Worm (Caenorhabditis elegans) whole organism, late embryonic: ENCODE results near the gene C27F2.10.

ENCODE experiments used
- C08G9.2 ChIP-seq: sonication (generic microtip); optimal IDR thresholded peaks from 2 replicates; lab custom pipeline; 2016; ENCODE audit warnings: mild to moderate bottlenecking, missing genetic modification characterization, moderate library complexity, missing compliant biosample characterization
- F13H6.1 ChIP-seq: sonication (generic microtip); optimal IDR thresholded peaks from 2 replicates; lab custom pipeline; 2016; ENCODE audit warnings: missing genetic modification characterization, missing compliant biosample characterization
- K02D7.2 ChIP-seq: sonication (generic microtip); optimal IDR thresholded peaks from 2 replicates; lab custom pipeline; 2017; ENCODE audit warnings: mild to moderate bottlenecking, missing genetic modification characterization, missing compliant biosample characterization
- T23F11.4 ChIP-seq: fragments of 200-800 bp; sonication (Bioruptor generic); optimal IDR thresholded peaks from 2 replicates; lab custom pipeline; 2018; ENCODE audit warnings: mild to moderate bottlenecking, missing genetic modification characterization, missing compliant biosample characterization
- Y22D7AL.16 ChIP-seq: sonication (generic microtip); optimal IDR thresholded peaks from 2 replicates; lab custom pipeline; 2016; ENCODE audit warnings: missing genetic modification characterization, missing compliant biosample characterization
- ceh-18 ChIP-seq: sonication (generic microtip); optimal IDR thresholded peaks from 2 replicates; lab custom pipeline; 2016; ENCODE audit warnings: missing genetic modification characterization, missing compliant biosample characterization
- ceh-19 ChIP-seq: fragments of 200-800 bp; sonication (Bioruptor generic); optimal IDR thresholded peaks from 2 replicates; lab custom pipeline; 2018; ENCODE audit warnings: mild to moderate bottlenecking, missing genetic modification characterization, missing compliant biosample characterization
- ceh-22 ChIP-seq: sonication (generic microtip); optimal IDR thresholded peaks from 2 replicates; lab custom pipeline; 2017; ENCODE audit warnings: missing biosample characterization, missing genetic modification characterization
- ceh-31 ChIP-seq: sonication (generic microtip); optimal IDR thresholded peaks from 2 replicates; lab custom pipeline; 2016; ENCODE audit warnings: missing genetic modification characterization, missing compliant biosample characterization
- ceh-34 ChIP-seq: sonication (generic microtip); optimal IDR thresholded peaks from 2 replicates; lab custom pipeline; 2016; ENCODE audit warnings: mild to moderate bottlenecking, missing genetic modification characterization, missing compliant biosample characterization
- ceh-9 ChIP-seq: sonication (generic microtip); optimal IDR thresholded peaks from 2 replicates; lab custom pipeline; 2016; ENCODE audit warnings: mild to moderate bottlenecking, missing genetic modification characterization, inconsistent platforms, missing compliant biosample characterization
- che-1 ChIP-seq: sonication (generic microtip); optimal IDR thresholded peaks from 2 replicates; lab custom pipeline; 2016; ENCODE audit warnings: mild to moderate bottlenecking, missing genetic modification characterization, missing compliant biosample characterization
- dmd-4 ChIP-seq: sonication (generic microtip); optimal IDR thresholded peaks from 2 replicates; lab custom pipeline; 2016; ENCODE audit warnings: borderline replicate concordance, missing genetic modification characterization, missing compliant biosample characterization
- elt-2 ChIP-seq: sonication (generic microtip); optimal IDR thresholded peaks from 2 replicates; lab custom pipeline; 2016; ENCODE audit warnings: missing genetic modification reagents, missing genetic modification characterization, missing compliant biosample characterization
- elt-4 ChIP-seq: sonication (generic microtip); optimal IDR thresholded peaks from 2 replicates; lab custom pipeline; 2016; ENCODE audit warnings: missing genetic modification characterization, missing compliant biosample characterization
- ets-4 ChIP-seq: sonication (generic microtip); optimal IDR thresholded peaks from 2 replicates; lab custom pipeline; 2016; ENCODE audit warnings: missing genetic modification characterization, missing compliant biosample characterization
- hlh-30 ChIP-seq: sonication (generic microtip); optimal IDR thresholded peaks from 2 replicates; lab custom pipeline; 2017; ENCODE audit warnings: antibody characterized with exemption, missing genetic modification characterization, missing compliant biosample characterization; ENCODE audit not compliant: insufficient read depth
- hlh-8 ChIP-seq: sonication (generic microtip); optimal IDR thresholded peaks from 2 replicates; lab custom pipeline; 2016; ENCODE audit warnings: missing genotype, missing genetic modification characterization, missing compliant biosample characterization
- mec-3 ChIP-seq: sonication (generic microtip); optimal IDR thresholded peaks from 2 replicates; lab custom pipeline; 2016; ENCODE audit warnings: borderline replicate concordance, missing genetic modification characterization, missing compliant biosample characterization
- nfya-1 ChIP-seq: sonication (generic microtip); optimal IDR thresholded peaks from 2 replicates; lab custom pipeline; 2017; ENCODE audit warnings: missing genetic modification characterization, mild to moderate bottlenecking, missing compliant biosample characterization, antibody characterized with exemption, moderate library complexity
- nhr-11 ChIP-seq: fragments of 150-350 bp; optimal IDR thresholded peaks from 2 replicates; lab custom pipeline; 2014; ENCODE audit warnings: missing biosample characterization, missing genetic modification characterization
- npax-4 ChIP-seq: sonication (generic microtip); optimal IDR thresholded peaks from 2 replicates; lab custom pipeline; 2016; ENCODE audit warnings: missing genetic modification characterization, missing compliant biosample characterization
- odd-2 ChIP-seq: sonication (generic microtip); optimal IDR thresholded peaks from 2 replicates; lab custom pipeline; 2017; ENCODE audit warnings: antibody characterized with exemption, mild to moderate bottlenecking, missing genetic modification characterization, missing compliant biosample characterization
- pat-9 ChIP-seq: fragments of 200-800 bp; sonication (Bioruptor generic); optimal IDR thresholded peaks from 2 replicates; lab custom pipeline; 2018; ENCODE audit warnings: mild to moderate bottlenecking, missing genetic modification characterization, moderate library complexity, missing compliant biosample characterization
- pqm-1 ChIP-seq: sonication (generic microtip); optimal IDR thresholded peaks from 2 replicates; lab custom pipeline; 2016; ENCODE audit warnings: missing genetic modification characterization, missing compliant biosample characterization
- pros-1 ChIP-seq: fragments of 150-350 bp; optimal IDR thresholded peaks from 2 replicates; lab custom pipeline; 2014; ENCODE audit warnings: missing biosample characterization, missing genetic modification reagents, missing genetic modification characterization
- ref-2 ChIP-seq: sonication (generic microtip); optimal IDR thresholded peaks from 2 replicates; lab custom pipeline; 2016; ENCODE audit warnings: missing genetic modification characterization, missing compliant biosample characterization
- rnt-1 ChIP-seq: sonication (generic microtip); optimal IDR thresholded peaks from 2 replicates; lab custom pipeline; 2016; ENCODE audit warnings: missing genetic modification characterization, missing compliant biosample characterization
- sdc-2 ChIP-seq: sonication (generic microtip); optimal IDR thresholded peaks from 2 replicates; lab custom pipeline; 2016; ENCODE audit warnings: missing genotype, missing genetic modification characterization, missing compliant biosample characterization
- tbx-2 ChIP-seq: sonication (generic microtip); optimal IDR thresholded peaks from 2 replicates; lab custom pipeline; 2016; ENCODE audit warnings: missing genetic modification characterization, missing compliant biosample characterization
- tbx-7 ChIP-seq: sonication (generic microtip); optimal IDR thresholded peaks from 2 replicates; lab custom pipeline; 2016; ENCODE audit warnings: missing genotype, missing genetic modification characterization, missing compliant biosample characterization
- ttx-3 ChIP-seq: sonication (generic microtip); optimal IDR thresholded peaks from 2 replicates; lab custom pipeline; 2016; ENCODE audit warnings: missing genetic modification reagents, missing genetic modification characterization, missing compliant biosample characterization
- ztf-16 ChIP-seq: sonication (generic microtip); optimal IDR thresholded peaks from 2 replicates; lab custom pipeline; 2017; ENCODE audit warnings: missing genetic modification characterization, missing compliant biosample characterization

C27F2.10 gene

DNA sequence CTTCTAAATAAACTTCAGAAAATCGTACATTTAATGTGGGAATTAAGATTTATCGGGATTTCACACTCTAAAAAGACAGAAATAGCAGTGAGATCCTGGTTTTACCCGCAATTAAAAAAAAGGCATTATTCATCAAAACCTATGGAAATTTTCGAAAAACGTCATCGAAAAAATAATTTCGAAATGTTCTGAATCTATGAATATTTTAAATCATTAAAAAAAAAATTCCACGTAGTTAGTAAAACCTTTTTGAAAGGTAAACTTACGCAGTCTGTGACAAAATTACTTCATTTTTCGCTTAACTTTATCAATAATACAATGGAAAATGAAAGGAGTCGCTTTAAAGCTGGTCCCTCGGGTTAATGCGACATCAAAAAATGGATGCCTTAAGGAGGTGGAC lies 30.1 kb downstream of the C27F2.10 start, which contains the start of gene C26E6.1:
TSS of gene C26E6.1 (plus strand) at position 301 of the 400 bp plus-strand sequence.
- TF ChIP-seq C08G9.2 (tag; lab: Kevin White, UChicago) (no peak), dmd-4 (no peak)

DNA sequence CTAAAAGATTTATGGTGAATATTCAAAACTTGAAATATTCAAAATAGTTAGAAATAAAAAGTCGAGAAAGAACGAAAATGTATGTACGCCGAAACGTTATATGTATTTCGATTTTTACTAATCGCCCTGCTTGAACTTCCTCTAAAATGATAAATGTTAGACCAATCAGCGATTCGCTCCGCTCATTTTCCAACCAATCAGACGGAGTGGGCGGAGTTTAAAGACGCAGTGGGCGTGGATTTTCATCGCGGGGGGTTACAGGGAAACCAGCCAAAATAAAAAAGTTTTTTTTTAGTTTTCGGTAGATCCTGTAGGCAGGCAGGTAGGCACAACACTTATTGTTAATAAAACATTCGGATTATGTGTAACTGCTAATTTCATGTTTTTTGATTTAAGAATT lies 33.7 kb downstream of the C27F2.10 start:
- TF ChIP-seq ceh-22: no peak
- no peak for TF ChIP-seq Y22D7AL.16 (tag; lab: Kevin White, UChicago)
- TF ChIP-seq ceh-19 (GFP tag; lab: Kevin White, UChicago): no peak
- no peak for TF ChIP-seq pqm-1
- no peak for TF ChIP-seq ceh-18 (tag; lab: Kevin White, UChicago)
- TF ChIP-seq nfya-1 (tag; lab: Kevin White, UChicago): peak; percentile 90
- TF ChIP-seq, all 69 proteins: peak for 1

DNA sequence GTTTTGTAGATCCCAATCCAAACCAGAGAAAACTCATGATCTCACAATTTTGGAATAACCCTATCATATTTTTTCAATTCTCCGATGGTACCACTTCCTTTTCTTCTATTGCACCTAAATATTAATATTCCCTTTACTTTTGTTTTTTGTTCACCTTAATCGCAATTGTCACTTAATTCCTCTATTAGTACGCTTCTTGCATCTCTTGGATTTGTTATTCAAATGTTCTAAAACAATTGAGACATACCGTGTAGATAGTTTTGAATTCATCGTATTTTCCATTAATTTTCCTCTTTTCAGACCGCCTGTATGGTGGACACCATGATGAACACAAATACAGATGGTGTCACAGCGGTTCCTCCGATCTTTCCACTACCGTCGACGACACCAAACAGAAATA lies 34.9 kb downstream of the C27F2.10 start, which contains the start of gene flh-2:
TSS of gene flh-2 (plus strand) at position 301 of the 400 bp plus-strand sequence.
- TF ChIP-seq rnt-1 (tag; lab: Kevin White, UChicago) (no peak), elt-4 (tag; lab: Kevin White, UChicago) (no peak), ztf-16 (no peak), elt-2 (tag; lab: Kevin White, UChicago) (no peak), hlh-8 (tag; lab: Kevin White, UChicago) (no peak)

DNA sequence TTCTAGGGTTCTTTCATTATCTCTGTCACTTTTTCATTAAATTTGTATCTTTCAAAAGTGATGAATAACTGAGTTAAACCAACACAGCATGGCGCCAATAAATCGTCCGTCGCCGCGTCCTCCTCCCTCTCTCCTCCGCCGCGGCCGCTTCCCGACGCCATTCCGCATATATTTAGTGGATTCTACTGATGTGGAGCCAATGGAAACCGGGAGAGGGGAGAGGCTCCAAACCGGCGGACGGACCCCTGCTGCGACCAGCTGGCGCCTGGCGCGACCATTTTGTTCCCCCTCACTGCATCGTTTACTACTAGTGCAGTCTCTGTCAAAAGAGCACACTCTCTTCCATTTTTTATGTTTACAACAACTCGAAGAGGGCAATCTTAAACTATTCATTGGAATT lies 35.5 kb downstream of the C27F2.10 start:
- no peak for TF ChIP-seq mec-3 (tag; lab: Kevin White, UChicago)
- TF ChIP-seq elt-4 (tag; lab: Kevin White, UChicago): peak; percentile 20
- TF ChIP-seq T23F11.4 (GFP tag; lab: Kevin White, UChicago): no peak
- no peak for TF ChIP-seq elt-2 (tag; lab: Kevin White, UChicago)
- TF ChIP-seq ceh-34 (tag; lab: Kevin White, UChicago): no peak

DNA sequence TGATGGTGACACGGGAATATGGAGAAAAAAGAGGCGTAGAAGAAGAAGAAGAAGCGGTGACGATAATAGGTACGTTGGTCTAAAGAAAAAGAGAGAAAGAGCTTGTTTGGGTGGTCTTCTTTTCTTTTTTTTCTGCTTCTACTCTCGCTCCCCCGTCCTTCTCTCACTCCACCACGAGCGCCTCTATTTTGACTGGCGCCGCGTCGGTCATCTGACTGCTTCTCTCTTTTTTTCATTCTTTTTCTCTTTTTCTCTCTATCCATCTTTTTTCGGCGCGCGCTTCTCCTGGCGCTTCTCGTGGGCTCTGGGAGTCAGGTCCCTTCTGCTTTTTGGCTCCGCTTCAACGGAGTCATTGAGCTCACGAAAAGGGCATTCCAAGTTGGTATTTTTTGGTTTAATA lies 36.4 kb downstream of the C27F2.10 start:
- no peak for TF ChIP-seq elt-4 (tag; lab: Kevin White, UChicago)
- no peak for TF ChIP-seq ceh-9 (tag; lab: Kevin White, UChicago)
- no peak for TF ChIP-seq npax-4 (tag; lab: Kevin White, UChicago)
- no peak for TF ChIP-seq ceh-18 (tag; lab: Kevin White, UChicago)
- TF ChIP-seq che-1 (tag; lab: Kevin White, UChicago): no peak
- TF ChIP-seq hlh-8 (tag; lab: Kevin White, UChicago): no peak
- no peak for TF ChIP-seq ceh-31 (tag; lab: Kevin White, UChicago)

DNA sequence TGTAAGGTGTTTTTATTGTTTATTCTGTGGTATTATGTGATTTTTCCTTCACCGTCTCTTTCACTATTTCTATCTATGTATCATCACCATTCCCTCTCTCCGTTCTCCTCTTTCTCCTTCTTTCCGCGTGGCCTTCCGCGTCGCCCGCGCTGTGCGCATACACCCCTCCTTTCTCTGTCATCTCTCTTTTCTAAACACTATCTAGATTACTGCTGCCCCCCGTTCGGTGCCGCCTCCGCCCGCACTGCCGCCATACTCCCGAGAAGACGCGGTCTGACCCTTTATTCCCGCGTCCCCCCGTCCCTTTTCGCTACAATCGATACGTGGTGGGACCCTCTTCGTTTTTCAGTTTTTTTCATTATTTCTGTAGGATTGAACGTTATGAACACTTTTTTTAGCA lies 38.1 kb downstream of the C27F2.10 start:
- TF ChIP-seq F13H6.1 (tag; lab: Kevin White, UChicago) (peak; percentile 47), sdc-2 (tag; lab: Kevin White, UChicago) (peak; percentile 49), hlh-30 (tag; lab: Kevin White, UChicago) (peak; percentile 23), K02D7.2 (tag; lab: Kevin White, UChicago) (no peak), tbx-7 (tag; lab: Kevin White, UChicago) (peak; percentile 4), hlh-8 (tag; lab: Kevin White, UChicago) (no peak), ref-2 (tag; lab: Kevin White, UChicago) (peak; percentile 14), nhr-11 (no peak), pros-1 (tag; lab: Kevin White, UChicago) (peak; percentile 30), ets-4 (tag; lab: Kevin White, UChicago) (peak; percentile 27), ceh-34 (tag; lab: Kevin White, UChicago) (peak; percentile 49), ttx-3 (tag; lab: Kevin White, UChicago) (no peak), C08G9.2 (tag; lab: Kevin White, UChicago) (peak; percentile 42), rnt-1 (tag; lab: Kevin White, UChicago) (peak; percentile 23), tbx-2 (tag; lab: Kevin White, UChicago) (peak; percentile 41), elt-2 (tag; lab: Kevin White, UChicago) (no peak), nfya-1 (tag; lab: Kevin White, UChicago) (peak; percentile 11), odd-2 (tag; lab: Kevin White, UChicago) (no peak), T23F11.4 (GFP tag; lab: Kevin White, UChicago) (peak; percentile 43), dmd-4 (peak; percentile 45), ceh-19 (GFP tag; lab: Kevin White, UChicago) (peak; percentile 17), pat-9 (tag; lab: Kevin White, UChicago) (no peak), ceh-31 (tag; lab: Kevin White, UChicago) (peak; percentile 50)
